Worm (Caenorhabditis elegans) whole organism, mixed stage, embryonic: ENCODE results near the gene nas-18.
A peak's percentile ranks its signal among the peaks of the same experiment; 100 is the strongest.

Source experiments
- bed-3 ChIP-seq: fragments of 200-800 bp; sonication (Bioruptor generic); optimal IDR thresholded peaks from 3 replicates; lab custom pipeline; 2018; ENCODE audit warnings: mild to moderate bottlenecking, missing genetic modification characterization, moderate library complexity, missing compliant biosample characterization
- ceh-83 ChIP-seq: fragments of 200-800 bp; sonication (Bioruptor generic); optimal IDR thresholded peaks from 2 replicates; lab custom pipeline; 2018; ENCODE audit warnings: mild to moderate bottlenecking, missing genetic modification characterization, missing compliant biosample characterization
- ces-1 ChIP-seq: fragments of 150-350 bp; optimal IDR thresholded peaks from 2 replicates; lab custom pipeline; 2014; ENCODE audit warnings: missing biosample characterization, missing genetic modification reagents, missing genetic modification characterization
- elt-3 ChIP-seq: fragments of 150-350 bp; optimal IDR thresholded peaks from 2 replicates; lab custom pipeline; 2014; ENCODE audit warnings: missing biosample characterization, missing genetic modification characterization
- hlh-1 ChIP-seq: fragments of 150-350 bp; optimal IDR thresholded peaks from 2 replicates; lab custom pipeline; 2014; ENCODE audit warnings: missing biosample characterization, missing genetic modification reagents, missing genetic modification characterization
- lin-13 ChIP-seq: fragments of 150-350 bp; optimal IDR thresholded peaks from 2 replicates; lab custom pipeline; 2014; ENCODE audit warnings: missing biosample characterization, missing genetic modification characterization
- lsy-2 ChIP-seq: fragments of 150-350 bp; optimal IDR thresholded peaks from 2 replicates; lab custom pipeline; 2014; ENCODE audit warnings: missing biosample characterization, missing genetic modification characterization
- nhr-12 ChIP-seq: fragments of 150-350 bp; optimal IDR thresholded peaks from 2 replicates; lab custom pipeline; 2014; ENCODE audit warnings: missing biosample characterization, missing genetic modification characterization
- nhr-237 ChIP-seq: fragments of 150-350 bp; optimal IDR thresholded peaks from 2 replicates; lab custom pipeline; 2014; ENCODE audit warnings: missing biosample characterization, missing genetic modification characterization
- nhr-28 ChIP-seq: fragments of 150-350 bp; optimal IDR thresholded peaks from 2 replicates; lab custom pipeline; 2014; ENCODE audit warnings: missing biosample characterization, missing genetic modification characterization
- unc-62 ChIP-seq: fragments of 150-350 bp; optimal IDR thresholded peaks from 2 replicates; lab custom pipeline; 2014; ENCODE audit warnings: missing biosample characterization, missing genetic modification reagents, missing genetic modification characterization
- zip-8 ChIP-seq: fragments of 150-350 bp; optimal IDR thresholded peaks from 2 replicates; lab custom pipeline; 2014; ENCODE audit warnings: missing biosample characterization, missing genetic modification characterization

DNA sequence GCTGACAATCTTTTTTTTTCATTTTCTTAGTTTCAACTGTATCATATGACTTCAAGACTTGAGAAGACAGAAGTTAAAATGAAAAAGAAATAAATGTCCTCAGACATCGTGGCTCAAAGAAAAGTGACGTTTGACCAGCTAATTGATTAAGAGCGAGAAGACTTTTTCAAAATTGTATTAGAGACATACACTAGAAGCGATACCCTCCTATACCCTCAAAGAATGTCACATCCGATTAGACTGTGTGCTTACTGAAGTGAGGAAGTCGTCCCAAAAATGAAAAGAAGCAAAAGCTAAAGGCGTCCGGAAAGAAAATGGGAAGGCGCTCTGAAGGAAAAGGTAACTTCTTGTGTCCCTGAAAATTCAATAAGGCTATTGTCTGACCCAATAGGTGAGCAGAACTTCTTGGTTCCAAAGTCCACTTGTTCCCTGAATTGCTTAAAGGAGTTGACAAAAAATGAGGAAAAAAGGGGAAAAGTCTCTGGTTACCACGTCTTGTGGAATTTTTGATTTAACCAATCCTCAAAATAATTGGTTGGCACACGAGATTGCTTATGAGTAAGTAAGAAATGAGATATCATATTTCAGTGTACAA, 23.9 kb upstream of the nas-18 start:
- TF ChIP-seq elt-3 (no peak), bed-3 (GFP tag; lab: Kevin White, UChicago) (no peak), nhr-28 (tag; lab: Kevin White, UChicago) (no peak), zip-8 (tag; lab: Kevin White, UChicago) (no peak), lsy-2 (no peak), nhr-12 (tag; lab: Kevin White, UChicago) (no peak), lin-13 (no peak), ceh-83 (GFP tag; lab: Kevin White, UChicago) (no peak), nhr-237 (no peak), hlh-1 (tag; lab: Kevin White, UChicago) (no peak), unc-62 (GFP tag; lab: Kevin White, UChicago) (no peak), ces-1 (GFP tag; lab: Kevin White, UChicago) (peak; percentile 73)
